Worm (Caenorhabditis elegans) whole organism, L1 larva: Measurements from ENCODE around the gene bus-4.

Experiments
- C04F5.9 ChIP-seq: sonication (generic microtip); optimal IDR thresholded peaks from 2 replicates; lab custom pipeline; 2016; ENCODE audit warnings: missing genetic modification characterization, missing compliant biosample characterization
- C34B4.2 ChIP-seq: sonication (generic microtip); optimal IDR thresholded peaks from 2 replicates; lab custom pipeline; 2017; ENCODE audit warnings: mild to moderate bottlenecking, missing genetic modification characterization, missing compliant biosample characterization
- F16B12.6 ChIP-seq: fragments of 150-350 bp; optimal IDR thresholded peaks from 2 replicates; lab custom pipeline; 2014; ENCODE audit warnings: missing biosample characterization, missing genetic modification characterization
- ceh-8 ChIP-seq: fragments of 200-800 bp; sonication (Bioruptor generic); optimal IDR thresholded peaks from 2 replicates; lab custom pipeline; 2018; ENCODE audit warnings: mild to moderate bottlenecking, missing genetic modification characterization, moderate library complexity, missing compliant biosample characterization
- ceh-88 ChIP-seq: fragments of 200-800 bp; sonication (Bioruptor generic); IDR thresholded peaks from 2 replicates; pipeline ENCODE4 v1.3.6; 2022; ENCODE audit warnings: missing genetic modification characterization, missing compliant biosample characterization
- ceh-90 ChIP-seq: sonication (generic microtip); optimal IDR thresholded peaks from 2 replicates; lab custom pipeline; 2016; ENCODE audit warnings: missing genetic modification characterization, missing compliant biosample characterization
- dpl-1 ChIP-seq, 3 experiments: fragments of 150-350 bp in 2 of 3; sonication (generic microtip) in 1 of 3; optimal IDR thresholded peaks; 2 replicates each; lab custom pipeline; 2014 to 2017; ENCODE audit warnings: missing biosample characterization in 3 of 3, missing genetic modification characterization in 3 of 3, missing genetic modification reagents in 3 of 3
- dsc-1 ChIP-seq: sonication (generic microtip); optimal IDR thresholded peaks from 2 replicates; lab custom pipeline; 2016; ENCODE audit warnings: mild to moderate bottlenecking, missing genetic modification characterization, missing compliant biosample characterization
- efl-1 ChIP-seq, 4 experiments: fragments of 150-350 bp; optimal IDR thresholded peaks in 3 of 4; peaks in 1 of 4; 1 replicate in 1 of 4; 2 replicates in 3 of 4; lab custom pipeline; 2014; ENCODE audit warnings: missing biosample characterization in 2 of 4, missing genetic modification characterization in 2 of 4, missing genetic modification reagents in 2 of 4
- efl-3 ChIP-seq: fragments of 200-800 bp; sonication (Bioruptor generic); optimal IDR thresholded peaks from 2 replicates; lab custom pipeline; 2018; ENCODE audit warnings: mild to moderate bottlenecking, missing genetic modification characterization, missing compliant biosample characterization
- egl-13 ChIP-seq: sonication (generic microtip); optimal IDR thresholded peaks from 2 replicates; lab custom pipeline; 2016; ENCODE audit warnings: missing genotype, missing genetic modification reagents, missing genetic modification characterization, missing compliant biosample characterization
- elt-2 ChIP-seq: sonication (generic microtip); optimal IDR thresholded peaks from 2 replicates; lab custom pipeline; 2016; ENCODE audit warnings: missing genetic modification characterization, mild to moderate bottlenecking, inconsistent platforms, missing compliant biosample characterization, missing genetic modification reagents
- elt-3 ChIP-seq, 6 experiments: fragments of 150-350 bp in 1 of 6; sonication (generic microtip); optimal IDR thresholded peaks; 2 replicates each; lab custom pipeline; 2017 to 2018; ENCODE audit warnings: missing biosample characterization in 6 of 6, missing genetic modification characterization in 6 of 6, inconsistent platforms in 1 of 6
- ets-5 ChIP-seq: fragments of 200-800 bp; sonication (Bioruptor generic); IDR thresholded peaks from 2 replicates; pipeline ENCODE4 v1.3.6; 2022; ENCODE audit warnings: missing genetic modification characterization, missing compliant biosample characterization
- fkh-10 ChIP-seq: sonication (generic microtip); optimal IDR thresholded peaks from 2 replicates; lab custom pipeline; 2017; ENCODE audit warnings: missing biosample characterization, missing genetic modification reagents, missing genetic modification characterization
- fkh-4 ChIP-seq: sonication (generic microtip); optimal IDR thresholded peaks from 2 replicates; lab custom pipeline; 2016; ENCODE audit warnings: missing compliant biosample characterization, missing genetic modification characterization, borderline replicate concordance
- fkh-8 ChIP-seq: sonication (generic microtip); optimal IDR thresholded peaks from 2 replicates; lab custom pipeline; 2016; ENCODE audit warnings: mild to moderate bottlenecking, missing genetic modification characterization, missing compliant biosample characterization
- grh-1 ChIP-seq: fragments of 200-800 bp; sonication (Bioruptor generic); IDR thresholded peaks from 2 replicates; pipeline ENCODE4 v1.3.6; 2022; ENCODE audit warnings: missing genetic modification reagents, missing genetic modification characterization, missing compliant biosample characterization
- isw-1 ChIP-seq: fragments of 200-800 bp; sonication (Bioruptor generic); IDR thresholded peaks from 2 replicates; pipeline ENCODE4 v1.3.6; 2022; ENCODE audit warnings: missing genetic modification characterization, missing compliant biosample characterization
- jun-1 ChIP-seq: fragments of 150-350 bp; optimal IDR thresholded peaks from 2 replicates; lab custom pipeline; 2014; ENCODE audit warnings: missing biosample characterization, missing genetic modification reagents, missing genetic modification characterization
- lin-13 ChIP-seq: fragments of 150-350 bp; optimal IDR thresholded peaks from 2 replicates; lab custom pipeline; 2014; ENCODE audit warnings: missing biosample characterization, missing genetic modification reagents, missing genetic modification characterization
- lin-15B ChIP-seq: fragments of 150-350 bp; sonication (generic microtip); optimal IDR thresholded peaks from 3 replicates; lab custom pipeline; 2014; ENCODE audit warnings: missing biosample characterization, missing genetic modification characterization
- lin-35 ChIP-seq, 2 experiments: fragments of 150-350 bp; optimal IDR thresholded peaks; 2 replicates each; lab custom pipeline; 2014; ENCODE audit warnings: missing biosample characterization in 2 of 2, missing genetic modification characterization in 2 of 2, missing genetic modification reagents in 2 of 2
- mab-9 ChIP-seq: fragments of 200-800 bp; sonication (Bioruptor generic); IDR thresholded peaks from 2 replicates; pipeline ENCODE4 v1.3.6; 2022; ENCODE audit warnings: missing genetic modification reagents, missing genetic modification characterization, missing compliant biosample characterization
- nhr-11 ChIP-seq: fragments of 150-350 bp; optimal IDR thresholded peaks from 2 replicates; lab custom pipeline; 2014; ENCODE audit warnings: missing biosample characterization, missing genetic modification characterization
- nhr-19 ChIP-seq: fragments of 200-800 bp; sonication (Bioruptor generic); conservative IDR thresholded peaks from 2 replicates; pipeline ENCODE4 v1.3.6; 2022; ENCODE audit warnings: missing genetic modification characterization, missing compliant biosample characterization
- nhr-71 ChIP-seq: sonication (generic microtip); optimal IDR thresholded peaks from 2 replicates; lab custom pipeline; 2016; ENCODE audit warnings: mild to moderate bottlenecking, missing genetic modification characterization, moderate library complexity, missing compliant biosample characterization
- nhr-77 ChIP-seq: fragments of 150-350 bp; optimal IDR thresholded peaks from 2 replicates; lab custom pipeline; 2014; ENCODE audit warnings: missing biosample characterization, missing genetic modification characterization
- nhr-85 ChIP-seq: sonication (generic microtip); peaks from one replicate; lab custom pipeline; 2016; ENCODE audit warnings: missing genetic modification characterization, inconsistent platforms, missing compliant biosample characterization
- nhr-90 ChIP-seq: sonication (generic microtip); optimal IDR thresholded peaks from 2 replicates; lab custom pipeline; 2016; ENCODE audit warnings: mild to moderate bottlenecking, missing genetic modification characterization, missing compliant biosample characterization; ENCODE audit not compliant: poor library complexity
- pax-3 ChIP-seq: fragments of 200-800 bp; sonication (Bioruptor generic); optimal IDR thresholded peaks from 2 replicates; lab custom pipeline; 2018; ENCODE audit warnings: mild to moderate bottlenecking, missing genetic modification characterization, moderate library complexity, missing compliant biosample characterization
- rnt-1 ChIP-seq: sonication (generic microtip); optimal IDR thresholded peaks from 2 replicates; lab custom pipeline; 2016; ENCODE audit warnings: mild to moderate bottlenecking, missing genetic modification characterization, moderate library complexity, missing compliant biosample characterization
- skn-1 ChIP-seq: fragments of 150-350 bp; optimal IDR thresholded peaks from 2 replicates; lab custom pipeline; 2014; ENCODE audit warnings: missing biosample characterization, missing genetic modification characterization
- snu-23 ChIP-seq: sonication (generic microtip); optimal IDR thresholded peaks from 2 replicates; lab custom pipeline; 2016; ENCODE audit warnings: missing genetic modification characterization, missing compliant biosample characterization
- sox-4 ChIP-seq: sonication (generic microtip); optimal IDR thresholded peaks from 2 replicates; lab custom pipeline; 2016; ENCODE audit warnings: missing genetic modification characterization, missing compliant biosample characterization
- swsn-7 ChIP-seq: sonication (generic microtip); optimal IDR thresholded peaks from 2 replicates; lab custom pipeline; 2016; ENCODE audit warnings: missing genetic modification characterization, missing compliant biosample characterization
- tbx-2 ChIP-seq: sonication (generic microtip); optimal IDR thresholded peaks from 2 replicates; lab custom pipeline; 2016; ENCODE audit warnings: missing genetic modification characterization, missing compliant biosample characterization
- unc-86 ChIP-seq: sonication (generic microtip); optimal IDR thresholded peaks from 2 replicates; lab custom pipeline; 2016; ENCODE audit warnings: missing genetic modification characterization, missing compliant biosample characterization
- unc-98 ChIP-seq: fragments of 200-800 bp; sonication (Bioruptor generic); IDR thresholded peaks from 2 replicates; pipeline ENCODE4 v1.3.6; 2022; ENCODE audit warnings: missing genetic modification characterization, missing compliant biosample characterization
- vab-15 ChIP-seq: sonication (generic microtip); optimal IDR thresholded peaks from 2 replicates; lab custom pipeline; 2017; ENCODE audit warnings: missing genotype, mild to moderate bottlenecking, missing genetic modification characterization, missing compliant biosample characterization
- xbp-1 ChIP-seq: sonication (generic microtip); optimal IDR thresholded peaks from 2 replicates; lab custom pipeline; 2016; ENCODE audit warnings: missing genetic modification characterization, missing compliant biosample characterization
- zip-4 ChIP-seq: fragments of 200-800 bp; sonication (Bioruptor generic); optimal IDR thresholded peaks from 2 replicates; lab custom pipeline; 2018; ENCODE audit warnings: mild to moderate bottlenecking, missing genetic modification characterization, moderate library complexity, missing compliant biosample characterization
- ztf-11 ChIP-seq, 2 experiments: sonication (generic microtip); optimal IDR thresholded peaks; 2 replicates each; lab custom pipeline; 2016 to 2017; ENCODE audit warnings: missing genetic modification characterization in 2 of 2, missing biosample characterization in 1 of 2, missing compliant biosample characterization in 1 of 2
- ztf-4 ChIP-seq: fragments of 150-350 bp; optimal IDR thresholded peaks from 2 replicates; lab custom pipeline; 2014; ENCODE audit warnings: missing biosample characterization, missing genetic modification characterization

bus-4 gene

ce11 chrIV:4725478-4725920 is 37.4 kb downstream of the bus-4 start (continued):
- TF ChIP-seq nhr-77 (tag; lab: Kevin White, UChicago) (peak; percentile 53), elt-3 (tag; optimal IDR thresholded peaks at IDR 0.05; lab: Kevin White, UChicago) (peak in 1 of 6 experiments; percentile 14), efl-1 (optimal IDR thresholded peaks at IDR 0.05; lab: Kevin White, UChicago) (peak; percentile 69 to 76), efl-1 (GFP tag; optimal IDR thresholded peaks at IDR 0.05 in 1 of 2; lab: Kevin White, UChicago) (peak; percentile 50 to 95), elt-2 (tag; lab: Kevin White, UChicago) (peak; percentile 53), nhr-85 (tag; lab: Kevin White, UChicago) (peak; percentile 93), lin-13 (GFP tag; lab: Kevin White, UChicago) (peak; percentile 1), lin-35 (GFP tag; optimal IDR thresholded peaks at IDR 0.05; lab: Kevin White, UChicago) (peak; percentile 29 to 43), nhr-19 (GFP tag; lab: Robert Waterston, UW) (peak; percentile 99), jun-1 (tag; lab: Kevin White, UChicago) (peak; percentile 35), grh-1 (peak; percentile 100), unc-86 (tag; lab: Kevin White, UChicago) (peak; percentile 79), C34B4.2 (tag; lab: Kevin White, UChicago) (peak; percentile 20), pax-3 (peak; percentile 87), unc-98 (peak; percentile 99), nhr-11 (tag; lab: Kevin White, UChicago) (peak; percentile 65), F16B12.6 (peak; percentile 50), ceh-90 (tag; lab: Kevin White, UChicago) (peak; percentile 66), ceh-8 (GFP tag; lab: Kevin White, UChicago) (peak; percentile 68), egl-13 (tag; lab: Kevin White, UChicago) (peak; percentile 68), tbx-2 (tag; lab: Kevin White, UChicago) (peak; percentile 81), isw-1 (GFP tag; lab: Robert Waterston, UW) (peak; percentile 99), fkh-4 (peak; percentile 68), xbp-1 (tag; lab: Kevin White, UChicago) (peak; percentile 79), nhr-90 (tag; lab: Kevin White, UChicago) (peak; percentile 90), lin-15B (tag; lab: Kevin White, UChicago) (peak; percentile 49), C04F5.9 (tag; lab: Kevin White, UChicago) (peak; percentile 84), swsn-7 (tag; lab: Kevin White, UChicago) (peak; percentile 86), efl-3 (peak; percentile 64)

ce11 chrIV:4727935-4728334 is 39.9 kb downstream of the bus-4 start:
- TF ChIP-seq tbx-2 (tag; lab: Kevin White, UChicago) (peak; percentile 92), nhr-90 (tag; lab: Kevin White, UChicago) (peak; percentile 94), lin-35 (GFP tag; optimal IDR thresholded peaks at IDR 0.05; lab: Kevin White, UChicago) (peak; percentile 9 to 67), ztf-4 (tag; lab: Kevin White, UChicago) (peak; percentile 7), egl-13 (tag; lab: Kevin White, UChicago) (peak; percentile 84), unc-86 (tag; lab: Kevin White, UChicago) (peak; percentile 89), C04F5.9 (tag; lab: Kevin White, UChicago) (peak; percentile 86), snu-23 (GFP tag; lab: Kevin White, UChicago) (peak; percentile 89), ztf-11 (tag; optimal IDR thresholded peaks at IDR 0.05; lab: Kevin White, UChicago) (peak in 1 of 2 experiments; percentile 75), ets-5 (GFP tag; lab: Robert Waterston, UW) (peak; percentile 75; the same call in 1 of the 2 replicates), pax-3 (peak; percentile 89), swsn-7 (tag; lab: Kevin White, UChicago) (peak; percentile 90), nhr-77 (tag; lab: Kevin White, UChicago) (peak; percentile 68), isw-1 (GFP tag; lab: Robert Waterston, UW) (peak; percentile 99), grh-1 (peak; percentile 99), nhr-19 (GFP tag; lab: Robert Waterston, UW) (peak; percentile 100), elt-3 (tag; optimal IDR thresholded peaks at IDR 0.05; lab: Kevin White, UChicago) (peak in 1 of 6 experiments; percentile 61), mab-9 (GFP tag; lab: Robert Waterston, UW) (peak; percentile 98), skn-1 (peak; percentile 9), xbp-1 (tag; lab: Kevin White, UChicago) (peak; percentile 89), nhr-85 (tag; lab: Kevin White, UChicago) (peak; percentile 95), nhr-71 (tag; lab: Kevin White, UChicago) (peak; percentile 97), unc-98 (peak; percentile 99), dsc-1 (tag; lab: Kevin White, UChicago) (peak; percentile 93), ceh-8 (GFP tag; lab: Kevin White, UChicago) (peak; percentile 82), zip-4 (GFP tag; lab: Kevin White, UChicago) (peak; percentile 56), vab-15 (tag; lab: Kevin White, UChicago) (peak; percentile 32), dpl-1 (GFP tag; optimal IDR thresholded peaks at IDR 0.05; lab: Kevin White, UChicago) (peak; percentile 58 to 73 (median 73)), ceh-88 (GFP tag; lab: Robert Waterston, UW) (peak; percentile 100), sox-4 (tag; lab: Kevin White, UChicago) (peak; percentile 82), elt-2 (tag; lab: Kevin White, UChicago) (peak; percentile 51), fkh-8 (peak; percentile 91), fkh-4 (peak; percentile 82), lin-15B (tag; lab: Kevin White, UChicago) (peak; percentile 61), ceh-90 (tag; lab: Kevin White, UChicago) (peak; percentile 64), rnt-1 (tag; lab: Kevin White, UChicago) (peak; percentile 90), fkh-10 (GFP tag; lab: Kevin White, UChicago) (peak; percentile 4)
